Fruit fly (Drosophila melanogaster) whole organism, pupa: ENCODE data around the gene CG5835.

Experiments used
- CG10348 ChIP-seq: fragments of 200-800 bp; sonication (Bioruptor generic); IDR thresholded peaks from 2 replicates; pipeline ENCODE4 v1.3.6; 2022; ENCODE audit warnings: missing biosample characterization, missing genetic modification characterization
- CG12605 ChIP-seq: fragments of 200-800 bp; sonication (Bioruptor generic); IDR thresholded peaks from 2 replicates; pipeline ENCODE4 v1.3.6; 2022; ENCODE audit warnings: missing biosample characterization, missing genetic modification characterization
- CG13204 ChIP-seq: fragments of 200-800 bp; sonication (Bioruptor generic); optimal IDR thresholded peaks from 2 replicates; lab custom pipeline; 2018; ENCODE audit warnings: missing biosample characterization, mild to moderate bottlenecking, missing genetic modification characterization, moderate library complexity
- CG14655 ChIP-seq: fragments of 200-800 bp; sonication (Bioruptor generic); optimal IDR thresholded peaks from 3 replicates; lab custom pipeline; 2017; ENCODE audit warnings: mild to moderate bottlenecking, missing biosample characterization, missing genetic modification reagents, missing genetic modification characterization
- CG15710 ChIP-seq: fragments of 200-800 bp; sonication (Bioruptor generic); optimal IDR thresholded peaks from 2 replicates; lab custom pipeline; 2018; ENCODE audit warnings: missing biosample characterization, mild to moderate bottlenecking, missing genetic modification characterization, moderate library complexity
- CG17806 ChIP-seq: fragments of 200-800 bp; sonication (Bioruptor generic); optimal IDR thresholded peaks from 2 replicates; lab custom pipeline; 2018; ENCODE audit warnings: missing biosample characterization, mild to moderate bottlenecking, missing genetic modification characterization, moderate library complexity
- CG32121 ChIP-seq: fragments of 200-800 bp; sonication (Bioruptor generic); IDR thresholded peaks from 2 replicates; pipeline ENCODE4 v1.3.6; 2022; ENCODE audit warnings: missing biosample characterization, missing genetic modification characterization
- CG34367 ChIP-seq: fragments of 200-800 bp; sonication (Bioruptor generic); optimal IDR thresholded peaks from 2 replicates; lab custom pipeline; 2018; ENCODE audit warnings: missing biosample characterization, mild to moderate bottlenecking, missing genetic modification characterization
- CG4496 ChIP-seq: fragments of 200-800 bp; sonication (Bioruptor generic); IDR thresholded peaks from 3 replicates; pipeline ENCODE4 v1.3.6; 2022; ENCODE audit warnings: missing biosample characterization, missing genetic modification characterization
- CG8159 ChIP-seq: fragments of 200-800 bp; sonication (Bioruptor generic); optimal IDR thresholded peaks from 3 replicates; lab custom pipeline; 2018; ENCODE audit warnings: missing biosample characterization, mild to moderate bottlenecking, missing genetic modification characterization, moderate library complexity
- CG8301 ChIP-seq: fragments of 200-800 bp; sonication (Bioruptor generic); optimal IDR thresholded peaks from 2 replicates; lab custom pipeline; 2018; ENCODE audit warnings: missing biosample characterization, mild to moderate bottlenecking, missing genetic modification characterization
- CG9948 ChIP-seq: fragments of 200-800 bp; sonication (Bioruptor generic); optimal IDR thresholded peaks from 2 replicates; lab custom pipeline; 2018; ENCODE audit warnings: missing biosample characterization, mild to moderate bottlenecking, missing genetic modification characterization, moderate library complexity
- D1 ChIP-seq: fragments of 200-800 bp; sonication (Bioruptor generic); optimal IDR thresholded peaks from 2 replicates; lab custom pipeline; 2018; ENCODE audit warnings: missing biosample characterization, mild to moderate bottlenecking, missing genetic modification characterization, moderate library complexity
- EcR ChIP-seq: fragments of 200-800 bp; sonication (Bioruptor generic); optimal IDR thresholded peaks from 3 replicates; lab custom pipeline; 2019; ENCODE audit warnings: missing biosample characterization, missing genetic modification characterization, mild to moderate bottlenecking, moderate library complexity, missing genetic modification reagents
- Ets98B ChIP-seq: fragments of 200-800 bp; sonication (Bioruptor generic); IDR thresholded peaks from 2 replicates; pipeline ENCODE4 v1.3.6; 2022; ENCODE audit warnings: missing biosample characterization, missing genetic modification characterization
- Pif1A ChIP-seq: fragments of 200-800 bp; sonication (Bioruptor generic); optimal IDR thresholded peaks from 3 replicates; lab custom pipeline; 2016; ENCODE audit warnings: missing biosample characterization, missing genetic modification characterization
- Pif1B ChIP-seq: fragments of 200-800 bp; sonication (Bioruptor generic); optimal IDR thresholded peaks from 3 replicates; lab custom pipeline; 2016; ENCODE audit warnings: missing biosample characterization, missing genetic modification characterization
- Snoo ChIP-seq: fragments of 200-800 bp; sonication (Bioruptor generic); optimal IDR thresholded peaks from 3 replicates; lab custom pipeline; 2017; ENCODE audit warnings: missing biosample characterization, mild to moderate bottlenecking, missing genetic modification characterization, inconsistent platforms
- fd96Ca ChIP-seq: fragments of 200-800 bp; sonication (Bioruptor generic); IDR thresholded peaks from 3 replicates; pipeline ENCODE4 v1.3.6; 2022; ENCODE audit warnings: missing biosample characterization, missing genetic modification characterization
- gl ChIP-seq: fragments of 200-800 bp; sonication (Bioruptor generic); optimal IDR thresholded peaks from 2 replicates; lab custom pipeline; 2018; ENCODE audit warnings: missing biosample characterization, mild to moderate bottlenecking, missing genetic modification characterization
- rn ChIP-seq: fragments of 200-800 bp; sonication (Bioruptor generic); IDR thresholded peaks from 2 replicates; pipeline ENCODE4 v1.3.6; 2022; ENCODE audit warnings: missing biosample characterization, missing genetic modification characterization

CG5835 gene

DNA sequence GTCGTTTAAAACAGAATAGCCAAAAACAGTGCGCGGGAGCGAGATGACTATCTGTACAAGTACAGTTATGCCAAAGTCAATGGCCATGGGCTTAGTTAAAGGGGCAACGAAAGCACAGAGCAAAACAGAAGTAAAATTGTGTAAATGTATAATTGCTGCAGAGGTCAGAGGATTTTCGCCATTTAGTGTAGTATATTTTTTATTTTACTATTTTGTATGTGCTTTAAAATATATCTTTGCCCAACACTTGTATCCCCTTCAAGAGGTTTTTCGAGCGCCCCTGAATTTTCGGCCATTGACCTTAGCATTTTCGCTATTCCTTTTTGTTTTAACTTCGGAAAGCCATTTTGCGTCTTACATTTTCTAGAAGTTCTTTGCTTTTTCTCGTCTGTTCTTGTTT lies 4.5 kb upstream of the CG5835 start:
- TF ChIP-seq Ets98B (no peak), EcR (GFP tag; lab: Kevin White, UChicago) (peak; percentile 55)

DNA sequence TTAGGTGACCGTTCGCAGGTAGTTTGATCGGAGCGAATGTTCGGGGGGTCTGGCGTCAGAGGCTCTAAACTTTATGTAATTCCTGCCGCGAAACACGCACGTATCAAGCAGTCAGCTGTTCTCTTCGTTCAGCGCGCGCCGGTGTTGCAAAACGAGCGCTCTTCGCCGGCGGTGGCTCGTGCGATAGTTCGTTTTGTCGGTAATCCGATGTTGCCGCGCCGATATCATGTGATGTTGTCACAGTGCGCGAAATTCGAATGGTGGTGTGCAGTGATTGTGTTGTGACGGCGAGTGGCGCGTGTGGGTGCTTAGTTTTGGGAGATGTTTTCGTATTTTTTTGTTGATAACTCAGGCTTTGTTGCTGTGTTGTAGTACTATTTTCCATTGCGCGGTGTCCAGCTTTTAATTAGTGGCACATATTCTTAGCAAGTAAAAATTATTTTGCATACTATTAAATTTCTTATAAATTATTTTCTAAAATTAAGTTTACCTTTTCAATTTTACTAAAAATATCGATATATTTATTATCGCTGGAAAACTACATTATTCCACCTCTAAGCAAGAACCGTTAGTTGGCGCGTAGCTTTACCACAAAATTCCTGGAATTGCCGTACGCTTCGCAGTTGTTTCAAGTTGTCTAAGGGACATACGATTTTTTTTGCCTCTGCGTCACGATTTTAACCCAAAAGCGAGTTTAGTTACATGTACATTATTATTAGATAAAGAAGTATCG lies 3.4 kb upstream of the CG5835 start, which contains the start of gene nanos:
Gene nanos, plus strand, starts transcription at position 569 of the 733 bp plus-strand sequence.
- TF ChIP-seq Snoo (tag; lab: Kevin White, UChicago) (peak; percentile 25), rn (GFP tag; lab: Robert Waterston, UW) (peak; percentile 61), CG34367 (no peak), CG32121 (peak; percentile 66; the same call in 1 of the 2 replicates), gl (tag; lab: Kevin White, UChicago) (no peak), EcR (GFP tag; lab: Kevin White, UChicago) (no peak), D1 (tag; lab: Kevin White, UChicago) (no peak), CG4496 (GFP tag; lab: Robert Waterston, UW) (peak; percentile 79; the same call in 2 of the 3 replicates), CG14655 (GFP tag; lab: Kevin White, UChicago) (no peak), Pif1B (GFP tag; lab: Kevin White, UChicago) (no peak), CG17806 (no peak), CG8159 (tag; lab: Kevin White, UChicago) (peak; percentile 16), CG9948 (no peak), CG8301 (no peak), Pif1A (GFP tag; lab: Kevin White, UChicago) (no peak), CG13204 (GFP tag; lab: Kevin White, UChicago) (no peak), fd96Ca (GFP tag; lab: Robert Waterston, UW) (peak; percentile 66; the same call in 1 of the 3 replicates), Ets98B (peak; percentile 50; the same call in 1 of the 2 replicates), CG15710 (peak; percentile 32), CG12605 (GFP tag; lab: Robert Waterston, UW) (no peak), CG10348 (GFP tag; lab: Robert Waterston, UW) (no peak)

DNA sequence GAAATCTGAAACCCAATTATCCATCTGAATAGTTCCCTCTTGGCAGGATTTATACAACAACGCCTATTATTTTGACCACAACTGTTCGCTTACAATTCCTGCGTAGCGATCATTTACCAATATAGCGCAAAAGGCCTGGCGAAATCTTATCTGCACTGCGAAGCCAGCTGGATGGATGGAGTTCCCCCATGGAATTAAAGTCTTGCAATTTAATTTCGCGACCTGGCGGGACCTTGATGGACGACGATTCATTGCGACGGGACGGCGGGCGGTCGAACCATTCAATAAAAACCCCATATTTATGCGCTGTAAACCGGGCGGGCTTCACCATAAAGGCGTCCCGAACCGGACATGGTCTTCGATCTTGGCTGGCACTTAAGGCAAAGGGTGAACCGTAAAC lies 651 bp downstream of the CG5835 start:
- TF ChIP-seq CG17806 (no peak), rn (GFP tag; lab: Robert Waterston, UW) (no peak), CG10348 (GFP tag; lab: Robert Waterston, UW) (no peak), CG14655 (GFP tag; lab: Kevin White, UChicago) (no peak), Snoo (tag; lab: Kevin White, UChicago) (no peak), Pif1A (GFP tag; lab: Kevin White, UChicago) (peak; percentile 17), EcR (GFP tag; lab: Kevin White, UChicago) (no peak), D1 (tag; lab: Kevin White, UChicago) (peak; percentile 44), CG8301 (peak; percentile 28), CG32121 (no peak), fd96Ca (GFP tag; lab: Robert Waterston, UW) (no peak), CG34367 (no peak), CG13204 (GFP tag; lab: Kevin White, UChicago) (no peak), CG9948 (peak; percentile 32), CG15710 (peak; percentile 21), Pif1B (GFP tag; lab: Kevin White, UChicago) (no peak), CG4496 (GFP tag; lab: Robert Waterston, UW) (peak; percentile 36; the same call in 1 of the 3 replicates), CG8159 (tag; lab: Kevin White, UChicago) (peak; percentile 20), gl (tag; lab: Kevin White, UChicago) (no peak), Ets98B (no peak), CG12605 (GFP tag; lab: Robert Waterston, UW) (no peak)

DNA sequence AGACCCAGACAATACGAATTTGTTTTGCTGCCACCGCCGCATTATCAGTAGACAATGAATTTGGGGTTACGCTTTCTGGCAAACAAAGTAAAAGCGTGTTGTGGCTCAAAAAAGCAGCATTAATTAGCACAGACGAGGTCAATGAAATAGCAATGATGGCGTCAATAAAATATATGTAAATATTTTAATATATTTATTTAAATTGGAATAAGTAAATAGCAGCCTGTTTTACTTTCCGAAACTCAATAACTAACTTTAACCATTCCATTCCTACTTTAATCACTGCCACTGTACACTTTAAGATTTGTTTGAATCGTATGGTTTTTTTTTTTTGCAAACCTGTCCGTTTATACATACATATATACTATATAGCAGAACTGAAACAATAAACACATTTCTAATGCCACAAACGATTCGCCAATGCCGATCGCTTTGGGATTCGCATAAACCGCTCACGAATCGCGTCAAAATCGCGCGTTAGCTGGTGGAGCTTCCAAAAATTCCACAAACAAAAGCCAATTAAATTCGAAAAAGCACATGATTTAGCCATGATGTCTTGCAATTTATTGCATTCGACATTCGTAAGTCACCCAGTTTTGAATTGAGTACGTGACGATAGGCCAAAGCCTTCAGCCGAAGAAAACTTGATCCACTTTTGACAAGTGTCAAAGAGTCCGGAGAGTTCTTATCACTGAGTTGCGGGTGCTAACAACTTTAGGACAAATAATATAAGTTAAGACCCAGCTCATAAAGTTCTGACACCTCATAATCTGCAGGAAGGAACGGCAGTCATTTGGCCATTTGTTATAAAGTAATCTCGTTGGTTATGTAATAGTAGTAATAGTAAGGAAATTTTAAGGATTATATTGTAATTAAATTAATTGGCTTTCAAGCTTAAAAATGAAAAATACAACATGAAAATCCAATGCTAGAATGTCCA lies 1.4 kb downstream of the CG5835 start:
- TF ChIP-seq Snoo (tag; lab: Kevin White, UChicago) (peak; percentile 13), CG13204 (GFP tag; lab: Kevin White, UChicago) (no peak), CG8301 (no peak), CG15710 (peak; percentile 2), CG14655 (GFP tag; lab: Kevin White, UChicago) (no peak), fd96Ca (GFP tag; lab: Robert Waterston, UW) (no peak), CG10348 (GFP tag; lab: Robert Waterston, UW) (no peak), Ets98B (peak; percentile 67), CG32121 (peak; percentile 62), CG4496 (GFP tag; lab: Robert Waterston, UW) (peak; percentile 44; the same call in 1 of the 3 replicates), EcR (GFP tag; lab: Kevin White, UChicago) (no peak), Pif1B (GFP tag; lab: Kevin White, UChicago) (no peak), CG8159 (tag; lab: Kevin White, UChicago) (peak; percentile 9), CG34367 (no peak), Pif1A (GFP tag; lab: Kevin White, UChicago) (peak; percentile 14), CG12605 (GFP tag; lab: Robert Waterston, UW) (peak; percentile 45; the same call in 1 of the 2 replicates)
